Fruit fly (Drosophila melanogaster) whole organism: Measurements from ENCODE around the gene CG34134.

ENCODE experiments used
- CG8478 ChIP-seq: fragments of >200 bp; optimal IDR thresholded peaks from 2 replicates; lab custom pipeline; 2018; ENCODE audit warnings: inconsistent platforms
- Dll ChIP-seq: fragments of >200 bp; optimal IDR thresholded peaks from 2 replicates; lab custom pipeline; 2017
- EcR ChIP-seq, 2 experiments: fragments of >200 bp; optimal IDR thresholded peaks; 2 replicates each; lab custom pipeline; 2017; ENCODE audit warnings: missing biosample characterization in 2 of 2, missing genetic modification characterization in 2 of 2, missing genetic modification reagents in 2 of 2
- pan ChIP-seq: fragments of >200 bp; optimal IDR thresholded peaks from 2 replicates; lab custom pipeline; 2017
- psq ChIP-seq: fragments of >200 bp; optimal IDR thresholded peaks from 2 replicates; lab custom pipeline; 2017
- usp ChIP-seq: fragments of >200 bp; optimal IDR thresholded peaks from 2 replicates; lab custom pipeline; 2017; ENCODE audit warnings: missing biosample characterization, missing genetic modification characterization, mixed read lengths

The CG34134 gene

DNA sequence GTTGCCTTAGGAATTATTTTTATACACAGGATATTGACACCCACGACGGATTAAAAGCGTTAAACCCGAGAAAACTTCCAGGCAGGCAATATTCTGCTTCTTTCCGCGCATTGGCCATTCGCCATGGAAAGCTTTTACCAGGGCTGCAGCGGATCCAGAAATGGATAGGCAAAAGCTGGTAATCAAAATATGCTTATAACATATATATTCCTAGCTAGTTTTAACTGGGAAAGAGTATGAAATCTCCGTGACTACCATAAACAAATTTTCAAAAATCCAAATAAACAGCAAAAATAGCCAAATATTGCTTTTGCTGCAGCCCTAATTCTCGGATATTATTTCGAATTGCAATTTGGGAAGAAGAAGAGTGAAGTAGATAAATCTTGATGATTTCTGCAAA lies 31.1 kb downstream of the CG34134 start, which contains the start of the genes PAPLA1 and Rbsn-5:
TSS of gene PAPLA1 (minus strand) at position 141 of the 400 bp plus-strand sequence.
TSS of gene Rbsn-5 (plus strand) at position 335 of the 400 bp plus-strand sequence.
- TF ChIP-seq Dll (no peak), psq (lab: Kevin White, UChicago) (no peak), CG8478 (lab: Kevin White, UChicago) (no peak)

- no peak for TF ChIP-seq psq (lab: Kevin White, UChicago)
- no peak for TF ChIP-seq usp (GFP tag; lab: Kevin White, UChicago)
- TF ChIP-seq Dll = no peak
- TF ChIP-seq pan = no peak
- TF ChIP-seq CG8478 (lab: Kevin White, UChicago) = no peak
- TF ChIP-seq EcR (GFP tag; optimal IDR thresholded peaks at IDR 0.05; lab: Kevin White, UChicago) = no peak
Observed at dm6 chr2L:8157166-8157565, 33.4 kb downstream of the CG34134 start.

DNA sequence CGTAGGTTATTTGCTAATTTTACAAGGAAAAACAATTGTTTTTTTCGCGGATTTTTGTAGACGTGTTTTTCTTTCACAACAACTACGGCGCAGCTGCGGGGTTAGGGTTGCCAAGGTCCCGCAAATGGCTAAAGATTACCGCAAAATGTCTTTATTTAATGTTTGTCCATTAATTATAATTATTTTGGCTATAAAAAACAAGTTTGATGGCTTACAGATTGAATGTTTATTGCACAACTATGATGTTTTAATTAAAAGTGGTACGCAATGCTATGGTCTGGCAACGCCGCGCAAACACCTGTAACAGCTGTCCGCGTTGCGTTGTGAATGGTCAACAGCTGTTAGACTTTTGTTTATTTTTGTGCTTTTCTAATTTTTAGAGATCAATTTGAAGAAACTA lies 33.9 kb downstream of the CG34134 start:
- TF ChIP-seq pan = no peak
- no peak for TF ChIP-seq CG8478 (lab: Kevin White, UChicago)
- no peak for TF ChIP-seq psq (lab: Kevin White, UChicago)
- TF ChIP-seq EcR (GFP tag; optimal IDR thresholded peaks at IDR 0.05; lab: Kevin White, UChicago) = no peak
- no peak for TF ChIP-seq Dll

DNA sequence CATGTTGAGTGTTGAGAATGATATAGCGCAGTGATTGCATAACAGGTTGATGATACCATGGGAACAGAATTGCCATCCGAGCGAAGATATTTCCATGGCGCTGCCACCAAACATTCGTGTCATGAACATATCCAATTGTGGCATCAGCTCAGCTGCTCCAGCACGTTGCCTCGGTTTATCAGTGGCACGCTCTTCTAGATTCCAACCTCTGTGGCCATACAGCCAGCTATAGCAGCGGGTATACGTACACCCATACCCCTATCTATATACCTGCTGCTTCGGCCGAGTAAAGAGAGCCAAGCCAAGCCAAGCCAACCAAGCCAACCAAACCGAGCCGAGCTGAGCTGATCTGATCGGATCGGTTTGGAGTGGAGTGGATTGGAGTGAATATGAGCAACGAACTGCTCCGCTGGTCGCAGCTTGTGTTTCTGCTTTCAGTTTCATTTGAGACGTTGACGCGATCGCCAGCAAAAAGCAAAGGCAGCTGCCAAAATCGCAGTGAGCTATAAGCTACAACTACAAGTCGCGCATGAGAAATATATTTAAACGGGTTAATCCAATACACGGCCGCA lies 42.0 kb downstream of the CG34134 start:
- TF ChIP-seq psq (lab: Kevin White, UChicago) = no peak
- TF ChIP-seq usp (GFP tag; lab: Kevin White, UChicago) = no peak
- TF ChIP-seq pan = no peak
- no peak for TF ChIP-seq EcR (GFP tag; optimal IDR thresholded peaks at IDR 0.05; lab: Kevin White, UChicago)
- no peak for TF ChIP-seq CG8478 (lab: Kevin White, UChicago)
- TF ChIP-seq Dll = no peak

DNA sequence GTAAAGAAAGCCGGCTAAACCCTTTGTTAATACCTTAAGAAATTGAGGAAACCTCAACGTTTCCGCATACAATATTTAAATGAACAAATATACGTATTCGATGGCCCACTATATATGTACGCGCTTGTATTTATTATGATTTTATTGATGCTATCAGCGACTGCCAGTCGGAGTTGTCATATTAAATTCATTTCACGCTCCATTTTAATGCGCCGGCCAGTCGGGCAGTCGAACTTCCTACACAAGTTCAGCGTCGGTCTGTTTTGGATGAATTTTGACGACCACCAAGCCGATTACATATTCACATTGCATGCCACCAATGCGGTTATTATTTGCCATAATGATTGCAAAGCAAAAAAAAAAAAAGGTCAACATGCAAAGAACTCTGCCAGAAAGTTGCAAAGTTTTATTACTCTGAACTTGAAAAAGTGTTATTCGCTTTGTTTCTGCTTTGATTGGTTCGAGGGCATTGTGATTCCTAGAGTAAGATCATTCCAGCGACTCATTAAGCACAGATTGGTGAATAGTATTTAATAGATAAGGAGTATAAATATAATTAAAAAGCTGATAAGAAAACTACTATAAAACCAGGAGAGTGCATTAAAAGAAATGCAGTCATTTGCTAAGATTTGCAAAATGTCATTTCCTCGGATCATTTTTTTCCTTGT lies 43.5 kb downstream of the CG34134 start, which contains the start of gene CG31606:
TSS of gene CG31606 (plus strand) at position 618 of the 668 bp plus-strand sequence.
- TF ChIP-seq usp (GFP tag; lab: Kevin White, UChicago) (no peak), Dll (no peak), CG8478 (lab: Kevin White, UChicago) (no peak), psq (lab: Kevin White, UChicago) (no peak), pan (no peak), EcR (GFP tag; optimal IDR thresholded peaks at IDR 0.05; lab: Kevin White, UChicago) (no peak)

dm6 chr2L:8145067-8145808 lies 45.3 kb downstream of the CG34134 start, which contains the start of the genes CG42763 and CG43394:
CG42763 (minus strand) TSS chr2L:8145107.
CG43394 (plus strand) TSS chr2L:8145758.
- TF ChIP-seq psq (lab: Kevin White, UChicago) (no peak), CG8478 (lab: Kevin White, UChicago) (no peak), usp (GFP tag; lab: Kevin White, UChicago) (no peak), EcR (GFP tag; optimal IDR thresholded peaks at IDR 0.05; lab: Kevin White, UChicago) (no peak), Dll (no peak), pan (no peak)

- TF ChIP-seq psq (lab: Kevin White, UChicago) (no peak), Dll (no peak), pan (no peak), EcR (GFP tag; optimal IDR thresholded peaks at IDR 0.05; lab: Kevin White, UChicago) (no peak), CG8478 (lab: Kevin White, UChicago) (no peak), usp (GFP tag; lab: Kevin White, UChicago) (no peak)
Observed at dm6 chr2L:8143947-8144346, 46.6 kb downstream of the CG34134 start, which contains the start of gene CG42762. CG42762 (minus strand) TSS chr2L:8144047.

- TF ChIP-seq pan (no peak), CG8478 (lab: Kevin White, UChicago) (no peak)
Observed at dm6 chr2L:8142760-8143159, 47.8 kb downstream of the CG34134 start.
